Worm (Caenorhabditis elegans): ENCODE results near the gene Y39G8B.7.
A peak's percentile ranks its signal among the peaks of the same experiment; 100 is the strongest.

The Y39G8B.7 gene

DNA sequence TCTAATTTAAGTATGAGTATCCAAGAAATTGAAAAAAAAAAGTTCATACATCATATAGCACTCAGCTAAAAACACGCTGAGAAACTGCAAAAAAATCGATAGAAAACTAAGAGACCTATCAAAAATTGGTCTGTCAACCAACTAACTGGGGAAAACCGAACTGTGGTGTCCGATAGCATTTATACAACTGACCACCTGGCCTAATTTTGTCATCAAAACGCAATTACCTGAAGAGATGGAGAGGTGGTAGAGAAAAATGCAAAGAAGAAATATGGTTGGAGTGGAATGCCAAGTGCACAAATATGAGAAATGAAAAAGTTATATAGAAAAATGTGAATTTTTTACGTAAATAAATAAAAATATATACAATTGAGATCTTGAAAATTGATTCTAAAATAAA lies 21.3 kb downstream of the Y39G8B.7 start, which contains the start of gene Y39G8B.1 (continued):
- no peak for TF ChIP-seq nhr-71 (tag; optimal IDR thresholded peaks at IDR 0.05)
- no peak for TF ChIP-seq jun-1 (tag; optimal IDR thresholded peaks at IDR 0.05)
- TF ChIP-seq isw-1 (GFP tag; IDR thresholded peaks at IDR 0.05) = no peak
- no peak for TF ChIP-seq nhr-20 (tag; optimal IDR thresholded peaks at IDR 0.05)
- no peak for TF ChIP-seq swsn-7 (tag; optimal IDR thresholded peaks at IDR 0.05)
- TF ChIP-seq F16B12.6 (tag; optimal IDR thresholded peaks at IDR 0.05) = peak; percentile 35
- TF ChIP-seq egl-13 (tag; optimal IDR thresholded peaks at IDR 0.05) = no peak
- TF ChIP-seq mep-1 (tag; optimal IDR thresholded peaks at IDR 0.05) = peak; percentile 47
- no peak for TF ChIP-seq zag-1 (tag; optimal IDR thresholded peaks at IDR 0.05)
- no peak for TF ChIP-seq zip-4 (GFP tag; optimal IDR thresholded peaks at IDR 0.05)
- TF ChIP-seq tbx-2 (tag; optimal IDR thresholded peaks at IDR 0.05) = no peak
- TF ChIP-seq fkh-4 (tag; optimal IDR thresholded peaks at IDR 0.05; ENCODE audit: borderline replicate concordance) = no peak
- TF ChIP-seq ztf-4 (tag; optimal IDR thresholded peaks at IDR 0.05) = no peak
- TF ChIP-seq ceh-90 (tag; optimal IDR thresholded peaks at IDR 0.05) = no peak
- no peak for TF ChIP-seq sptf-1 (tag; optimal IDR thresholded peaks at IDR 0.05)
- TF ChIP-seq nhr-90 (tag; optimal IDR thresholded peaks at IDR 0.05; ENCODE audit: poor library complexity) = no peak

ce11 chrII:13972199-13972598 lies 22.6 kb downstream of the Y39G8B.7 start:
- TF ChIP-seq tlp-1 (tag; optimal IDR thresholded peaks at IDR 0.05) (no peak), unc-62 (GFP tag; optimal IDR thresholded peaks at IDR 0.05) (no peak), aly-2 (tag; optimal IDR thresholded peaks at IDR 0.05) (no peak), fkh-4 (tag; optimal IDR thresholded peaks at IDR 0.05; ENCODE audit: borderline replicate concordance) (no peak), C04F5.9 (tag; optimal IDR thresholded peaks at IDR 0.05) (no peak), ceh-90 (tag; optimal IDR thresholded peaks at IDR 0.05) (no peak), irx-1 (tag; optimal IDR thresholded peaks at IDR 0.05) (no peak)

ce11 chrII:13968979-13969378 lies 25.9 kb downstream of the Y39G8B.7 start, which contains the start of gene sre-43:
Gene sre-43 (minus strand): TSS chrII:13969079.
- no peak for TF ChIP-seq pag-3 (tag; optimal IDR thresholded peaks at IDR 0.05; ENCODE audit: borderline replicate concordance, insufficient read depth)
- no peak for TF ChIP-seq efl-1 (optimal IDR thresholded peaks at IDR 0.05)
- peak in 1 of 2 experiments; percentile 48 for TF ChIP-seq efl-1 (GFP tag; optimal IDR thresholded peaks at IDR 0.05 in 1 of 2)

DNA sequence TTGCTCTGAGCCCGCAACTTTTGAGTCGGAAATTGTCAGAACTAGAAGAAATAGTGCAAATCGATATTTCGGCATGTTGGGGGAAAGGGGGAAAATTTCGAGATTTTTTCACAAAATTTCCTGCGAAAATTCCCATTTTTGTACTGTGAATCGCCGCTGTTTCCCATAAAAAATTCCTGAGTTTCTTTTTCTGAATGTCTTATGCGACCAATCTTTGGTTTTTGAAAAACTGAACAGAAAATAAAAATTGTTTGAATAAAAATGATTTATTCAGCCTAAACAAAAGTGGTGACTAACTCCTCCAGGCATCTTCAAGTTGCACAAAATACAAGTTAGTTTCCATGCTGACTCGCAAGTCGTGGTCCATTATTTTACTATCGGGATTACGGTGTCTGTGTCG lies 28.6 kb downstream of the Y39G8B.7 start, which contains the start of gene W07G1.7:
Gene W07G1.7 (minus strand): TSS at position 101 of the 400 bp plus-strand sequence.
- TF ChIP-seq skn-1 (tag; optimal IDR thresholded peaks at IDR 0.05) (no peak), lsy-2 (tag; optimal IDR thresholded peaks at IDR 0.05) (no peak), mep-1 (tag; optimal IDR thresholded peaks at IDR 0.05) (no peak), ceh-90 (tag; optimal IDR thresholded peaks at IDR 0.05) (no peak), nhr-85 (tag) (no peak)

DNA sequence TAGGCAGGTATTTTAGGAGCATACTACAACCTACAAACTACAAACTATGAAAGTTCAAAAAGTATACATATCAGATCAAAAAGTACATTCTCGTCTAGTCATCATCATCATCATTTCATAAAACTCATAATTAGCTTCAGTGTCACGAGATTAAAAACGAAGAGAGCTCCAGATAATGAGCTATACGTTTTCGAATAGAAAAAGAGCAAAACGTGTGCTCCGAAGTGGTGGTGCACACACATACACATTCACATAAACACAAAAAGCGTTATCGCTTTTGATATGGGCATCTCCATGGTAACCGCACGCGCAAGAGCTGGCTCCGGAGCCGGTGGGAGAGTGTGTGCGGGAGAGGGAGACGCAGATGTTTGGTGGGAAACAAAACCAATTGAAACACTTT lies 30.5 kb downstream of the Y39G8B.7 start:
- TF ChIP-seq nhr-19 (GFP tag; conservative IDR thresholded peaks at IDR 0.05) (no peak), lin-15B (tag; optimal IDR thresholded peaks at IDR 0.05) (no peak), fkh-8 (tag; optimal IDR thresholded peaks at IDR 0.05) (peak; percentile 87), dpl-1 (GFP tag; optimal IDR thresholded peaks at IDR 0.05) (no peak), nhr-77 (tag; optimal IDR thresholded peaks at IDR 0.05) (no peak), fkh-10 (GFP tag; optimal IDR thresholded peaks at IDR 0.05) (peak; percentile 15), nhr-71 (tag; optimal IDR thresholded peaks at IDR 0.05) (peak; percentile 49), jun-1 (tag; optimal IDR thresholded peaks at IDR 0.05) (peak; percentile 12), nhr-20 (tag; optimal IDR thresholded peaks at IDR 0.05) (peak; percentile 2), ceh-8 (GFP tag; optimal IDR thresholded peaks at IDR 0.05) (peak; percentile 17), nhr-47 (tag; optimal IDR thresholded peaks at IDR 0.05) (peak; percentile 26), swsn-7 (tag; optimal IDR thresholded peaks at IDR 0.05) (peak; percentile 7), dsc-1 (tag; optimal IDR thresholded peaks at IDR 0.05) (peak; percentile 67)

Measured in whole organism, L1 larva.